Worm (Caenorhabditis elegans): Measurements from ENCODE around the gene cbp-2.

cbp-2 gene

ce11 chrIII:9930406-9930805 is 7.4 kb downstream of the cbp-2 start (continued):
- no peak for TF ChIP-seq F26F4.8 (GFP tag; conservative IDR thresholded peaks at IDR 0.05)
- no peak for TF ChIP-seq dmd-8 (GFP tag; IDR thresholded peaks at IDR 0.05)
- TF ChIP-seq lin-39 (tag; optimal IDR thresholded peaks at IDR 0.05), result no peak
- TF ChIP-seq zfp-2 (tag; optimal IDR thresholded peaks at IDR 0.05), result no peak
- TF ChIP-seq nhr-41 (GFP tag; IDR thresholded peaks at IDR 0.05), result 0 out of 2 replicates have a peak, but pooled peaks have one; percentile 9
- no peak for TF ChIP-seq F10B5.3 (tag; optimal IDR thresholded peaks at IDR 0.05)
- no peak for TF ChIP-seq nhr-237 (tag; optimal IDR thresholded peaks at IDR 0.05)
- no peak for TF ChIP-seq daf-8 (GFP tag; IDR thresholded peaks at IDR 0.05)
- peak; percentile 57 for TF ChIP-seq nhr-102 (tag; optimal IDR thresholded peaks at IDR 0.05)
- TF ChIP-seq tra-1 (GFP tag; IDR thresholded peaks at IDR 0.05), result 0 out of 2 replicates have a peak, but pooled peaks have one; percentile 70
- no peak for TF ChIP-seq ces-1 (GFP tag; optimal IDR thresholded peaks at IDR 0.05)
- no peak for TF ChIP-seq Y75B8A.6 (GFP tag; IDR thresholded peaks at IDR 0.05)
- TF ChIP-seq spr-3 (GFP tag; optimal IDR thresholded peaks at IDR 0.05), result no peak
- TF ChIP-seq mes-2 (tag; optimal IDR thresholded peaks at IDR 0.05; ENCODE audit: poor library complexity, severe bottlenecking), result peak; percentile 62
- TF ChIP-seq php-3 (GFP tag; IDR thresholded peaks at IDR 0.05), result peak; percentile 60
- TF ChIP-seq pqm-1 (tag; optimal IDR thresholded peaks at IDR 0.05), result peak; percentile 95
- peak; percentile 87 for TF ChIP-seq dve-1 (tag; optimal IDR thresholded peaks at IDR 0.05; ENCODE audit: insufficient read depth)
- TF ChIP-seq ztf-11 (tag; optimal IDR thresholded peaks at IDR 0.05), result no peak
- TF ChIP-seq rbr-2 (tag; optimal IDR thresholded peaks at IDR 0.05), result no peak
- TF ChIP-seq lim-7 (GFP tag; IDR thresholded peaks at IDR 0.05), result no peak
- TF ChIP-seq Y105C5A.15 (GFP tag; IDR thresholded peaks at IDR 0.05), result no peak
- peak; percentile 56 for TF ChIP-seq mep-1 (tag; optimal IDR thresholded peaks at IDR 0.05)
- no peak for TF ChIP-seq Y5F2A.4 (GFP tag; optimal IDR thresholded peaks at IDR 0.05)
- no peak for TF ChIP-seq mxl-2 (GFP tag; conservative IDR thresholded peaks at IDR 0.05)
- TF ChIP-seq arid-1 (GFP tag; conservative IDR thresholded peaks at IDR 0.05), result no peak
- no peak for TF ChIP-seq lir-3 (tag; optimal IDR thresholded peaks at IDR 0.05)
- peak; percentile 4 to 29 for TF ChIP-seq lsy-2 (tag; optimal IDR thresholded peaks at IDR 0.05)
- no peak for TF ChIP-seq ZK546.5 (tag; optimal IDR thresholded peaks at IDR 0.05)
- TF ChIP-seq madf-9 (GFP tag; conservative IDR thresholded peaks at IDR 0.05), result no peak
- no peak for TF ChIP-seq zag-1 (tag; optimal IDR thresholded peaks at IDR 0.05)
- TF ChIP-seq cey-2 (tag; optimal IDR thresholded peaks at IDR 0.05; ENCODE audit: borderline replicate concordance, insufficient read depth), result no peak
- no peak for TF ChIP-seq zip-11 (GFP tag; IDR thresholded peaks at IDR 0.05)
- TF ChIP-seq ceh-44 (GFP tag; IDR thresholded peaks at IDR 0.05), result no peak
- TF ChIP-seq unc-39 (tag; optimal IDR thresholded peaks at IDR 0.05), result no peak
- no peak for TF ChIP-seq zfp-3 (GFP tag; conservative IDR thresholded peaks at IDR 0.05)
- TF ChIP-seq madf-5 (GFP tag; IDR thresholded peaks at IDR 0.05), result no peak
- TF ChIP-seq skn-1 (tag; optimal IDR thresholded peaks at IDR 0.05), result no peak
- peak; percentile 67; the same call in 1 of the 2 replicates for TF ChIP-seq dmd-6 (GFP tag; IDR thresholded peaks at IDR 0.05)
- TF ChIP-seq attf-4 (tag; optimal IDR thresholded peaks at IDR 0.05), result no peak
- TF ChIP-seq ceh-32 (tag; optimal IDR thresholded peaks at IDR 0.05; ENCODE audit: poor library complexity), result no peak
- TF ChIP-seq T26A8.4 (GFP tag; IDR thresholded peaks at IDR 0.05), result peak; percentile 22; the same call in 1 of the 2 replicates
- no peak for TF ChIP-seq lin-29 (GFP tag; IDR thresholded peaks at IDR 0.05)
- TF ChIP-seq F44E2.7 (GFP tag; IDR thresholded peaks at IDR 0.05), result no peak
- TF ChIP-seq lin-15B (tag; optimal IDR thresholded peaks at IDR 0.05), result no peak
- TF ChIP-seq ama-1 (optimal IDR thresholded peaks at IDR 0.05), result no peak
- no peak for TF ChIP-seq hif-1 (tag; optimal IDR thresholded peaks at IDR 0.05)
- peak; percentile 35 for TF ChIP-seq hlh-30 (tag; optimal IDR thresholded peaks at IDR 0.05; ENCODE audit: insufficient read depth)
- no peak for TF ChIP-seq ZK337.2 (GFP tag; IDR thresholded peaks at IDR 0.05)
- TF ChIP-seq ceh-62 (tag; optimal IDR thresholded peaks at IDR 0.05), result no peak
- no peak for TF ChIP-seq aly-2 (tag; optimal IDR thresholded peaks at IDR 0.05)
- no peak for TF ChIP-seq nhr-6 (tag; optimal IDR thresholded peaks at IDR 0.05)
- TF ChIP-seq vab-7 (GFP tag; IDR thresholded peaks at IDR 0.05), result no peak

All from whole organism, L4 larva.